Worm (Caenorhabditis elegans): ENCODE results near the gene gst-8.
A peak's percentile ranks its signal among the peaks of the same experiment; 100 is the strongest.

Gene gst-8

DNA sequence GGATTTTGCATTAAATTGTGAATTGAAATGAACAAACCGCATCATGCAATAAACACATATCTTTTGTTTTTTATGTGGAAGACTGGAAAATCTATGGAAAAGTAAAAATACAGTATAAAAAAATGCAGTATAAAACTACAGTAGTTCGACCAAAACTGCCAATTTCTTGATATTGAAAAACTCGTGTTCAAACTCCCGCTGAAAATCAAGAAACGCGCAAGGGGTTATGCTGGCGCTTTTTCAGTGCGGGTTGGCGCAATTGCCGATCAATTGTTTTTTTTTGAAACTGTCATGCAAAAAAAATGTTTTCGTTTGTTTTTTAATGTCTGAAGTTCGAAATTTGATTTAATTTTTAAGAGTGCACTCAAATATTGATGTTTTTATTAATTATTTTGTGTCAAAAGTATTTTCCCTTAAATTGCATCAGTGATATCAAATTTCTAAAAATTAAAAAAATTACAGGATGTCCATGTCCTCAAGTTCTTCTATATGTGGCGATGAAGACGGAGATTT lies 31.9 kb upstream of the gst-8 start, which contains the start of gene dnj-9 (continued):
- TF ChIP-seq ama-1 (optimal IDR thresholded peaks at IDR 0.05) (peak; percentile 87), ces-1 (GFP tag; optimal IDR thresholded peaks at IDR 0.05) (no peak), unc-86 (tag; optimal IDR thresholded peaks at IDR 0.05) (peak; percentile 94), nhr-77 (tag; optimal IDR thresholded peaks at IDR 0.05) (peak; percentile 88), unc-98 (GFP tag; IDR thresholded peaks at IDR 0.05) (peak; percentile 70), lin-35 (GFP tag; optimal IDR thresholded peaks at IDR 0.05) (peak; percentile 99), nhr-237 (tag; optimal IDR thresholded peaks at IDR 0.05) (peak; percentile 65), nhr-47 (tag; optimal IDR thresholded peaks at IDR 0.05) (peak; percentile 97), hlh-17 (GFP tag; optimal IDR thresholded peaks at IDR 0.05; ENCODE audit: borderline replicate concordance) (no peak), lin-13 (GFP tag; optimal IDR thresholded peaks at IDR 0.05) (peak; percentile 93), zip-4 (GFP tag; optimal IDR thresholded peaks at IDR 0.05) (peak; percentile 89), nhr-84 (tag; optimal IDR thresholded peaks at IDR 0.05) (no peak), blmp-1 (tag; optimal IDR thresholded peaks at IDR 0.05) (peak; percentile 85), lin-14 (GFP tag; optimal IDR thresholded peaks at IDR 0.05) (peak; percentile 96), ceh-90 (tag; optimal IDR thresholded peaks at IDR 0.05) (peak; percentile 57), hpl-2 (GFP tag; optimal IDR thresholded peaks at IDR 0.05) (peak; percentile 29), nhr-19 (GFP tag; conservative IDR thresholded peaks at IDR 0.05) (peak; percentile 96), nhr-28 (tag; optimal IDR thresholded peaks at IDR 0.05) (peak; percentile 44), mab-9 (GFP tag; IDR thresholded peaks at IDR 0.05) (peak; percentile 85), grh-1 (GFP tag; IDR thresholded peaks at IDR 0.05) (peak; percentile 95), nhr-20 (tag; optimal IDR thresholded peaks at IDR 0.05) (peak; percentile 98), xbp-1 (tag; optimal IDR thresholded peaks at IDR 0.05) (peak; percentile 96), alr-1 (tag; optimal IDR thresholded peaks at IDR 0.05; ENCODE audit: borderline replicate concordance) (no peak), nhr-12 (tag; optimal IDR thresholded peaks at IDR 0.05) (peak; percentile 24), lir-3 (tag; optimal IDR thresholded peaks at IDR 0.05; ENCODE audit: poor library complexity) (peak; percentile 83), unc-62 (GFP tag; optimal IDR thresholded peaks at IDR 0.05) (no peak), nhr-85 (tag) (peak; percentile 97), C34B4.2 (tag; optimal IDR thresholded peaks at IDR 0.05) (peak; percentile 39), jun-1 (tag; optimal IDR thresholded peaks at IDR 0.05) (peak; percentile 92), pax-3 (tag; optimal IDR thresholded peaks at IDR 0.05) (peak; percentile 86), ceh-88 (GFP tag; IDR thresholded peaks at IDR 0.05) (peak; percentile 83), mep-1 (tag; optimal IDR thresholded peaks at IDR 0.05) (peak; percentile 99)

DNA sequence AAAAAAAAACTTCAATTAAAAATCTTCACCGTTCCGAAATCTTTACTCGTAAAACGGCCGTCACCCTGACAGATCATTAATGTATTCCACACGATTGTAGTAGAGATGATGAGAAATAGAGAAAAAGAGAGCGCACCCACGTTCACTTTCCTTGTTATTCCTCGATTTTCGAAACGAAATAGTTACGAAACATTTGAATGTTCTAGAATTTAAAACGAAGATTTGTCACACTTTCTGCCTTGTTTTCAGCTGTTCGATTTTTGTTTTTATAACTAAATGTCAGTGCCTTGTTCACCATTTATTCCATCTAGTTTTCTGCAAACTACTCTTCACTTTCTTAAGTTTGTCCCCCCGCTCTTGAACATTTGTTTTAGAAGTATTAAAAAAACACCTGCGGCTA lies 28.8 kb upstream of the gst-8 start:
- TF ChIP-seq hpl-2 (GFP tag; optimal IDR thresholded peaks at IDR 0.05), result no peak
- no peak for TF ChIP-seq ztf-11 (tag; optimal IDR thresholded peaks at IDR 0.05)
- no peak for TF ChIP-seq unc-62 (GFP tag; optimal IDR thresholded peaks at IDR 0.05)
- no peak for TF ChIP-seq unc-86 (tag; optimal IDR thresholded peaks at IDR 0.05)
- no peak for TF ChIP-seq dsc-1 (tag; optimal IDR thresholded peaks at IDR 0.05)
- no peak for TF ChIP-seq unc-30 (tag; optimal IDR thresholded peaks at IDR 0.05)
- TF ChIP-seq ceh-82 (tag; optimal IDR thresholded peaks at IDR 0.05), result no peak
- no peak for TF ChIP-seq zag-1 (tag; optimal IDR thresholded peaks at IDR 0.05)
- no peak for TF ChIP-seq fkh-10 (GFP tag; optimal IDR thresholded peaks at IDR 0.05)
- no peak for TF ChIP-seq egl-13 (tag; optimal IDR thresholded peaks at IDR 0.05)
- no peak for TF ChIP-seq lin-15B (tag; optimal IDR thresholded peaks at IDR 0.05)
- peak; percentile 19 for TF ChIP-seq blmp-1 (tag; optimal IDR thresholded peaks at IDR 0.05)
- TF ChIP-seq xbp-1 (tag; optimal IDR thresholded peaks at IDR 0.05), result no peak
- no peak for TF ChIP-seq ztf-4 (tag; optimal IDR thresholded peaks at IDR 0.05)
- TF ChIP-seq nhr-20 (tag; optimal IDR thresholded peaks at IDR 0.05), result no peak
- TF ChIP-seq aha-1 (tag; optimal IDR thresholded peaks at IDR 0.05), result no peak
- no peak for TF ChIP-seq fkh-4 (tag; optimal IDR thresholded peaks at IDR 0.05; ENCODE audit: borderline replicate concordance)
- no peak for TF ChIP-seq dpl-1 (GFP tag; optimal IDR thresholded peaks at IDR 0.05)
- no peak for TF ChIP-seq nhr-90 (tag; optimal IDR thresholded peaks at IDR 0.05; ENCODE audit: poor library complexity)
- no peak for TF ChIP-seq sox-4 (tag; optimal IDR thresholded peaks at IDR 0.05)
- no peak for TF ChIP-seq nhr-76 (tag; optimal IDR thresholded peaks at IDR 0.05)
- no peak for TF ChIP-seq zip-4 (GFP tag; optimal IDR thresholded peaks at IDR 0.05)
- TF ChIP-seq ceh-8 (GFP tag; optimal IDR thresholded peaks at IDR 0.05), result no peak
- TF ChIP-seq efl-1 (optimal IDR thresholded peaks at IDR 0.05), result no peak
- peak; percentile 11 to 91 for TF ChIP-seq efl-1 (GFP tag; optimal IDR thresholded peaks at IDR 0.05 in 1 of 2)
- peak; percentile 64 for TF ChIP-seq skn-1 (tag; optimal IDR thresholded peaks at IDR 0.05)
- TF ChIP-seq nhr-77 (tag; optimal IDR thresholded peaks at IDR 0.05), result no peak
- TF ChIP-seq lsy-2 (tag; optimal IDR thresholded peaks at IDR 0.05), result no peak

Data from whole organism, L1 larva.